Worm (Caenorhabditis elegans) whole organism, late embryonic: ENCODE measurements around the gene frpr-21.

Experiments used
- C08G9.2 ChIP-seq: sonication (generic microtip); optimal IDR thresholded peaks from 2 replicates; lab custom pipeline; 2016; ENCODE audit warnings: mild to moderate bottlenecking, missing genetic modification characterization, moderate library complexity, missing compliant biosample characterization
- C38D4.7 ChIP-seq: fragments of 200-800 bp; sonication (Bioruptor generic); optimal IDR thresholded peaks from 2 replicates; lab custom pipeline; 2018; ENCODE audit warnings: mild to moderate bottlenecking, missing genetic modification characterization, moderate library complexity, missing compliant biosample characterization
- K02D7.2 ChIP-seq: sonication (generic microtip); optimal IDR thresholded peaks from 2 replicates; lab custom pipeline; 2017; ENCODE audit warnings: mild to moderate bottlenecking, missing genetic modification characterization, missing compliant biosample characterization
- T23F11.4 ChIP-seq: fragments of 200-800 bp; sonication (Bioruptor generic); optimal IDR thresholded peaks from 2 replicates; lab custom pipeline; 2018; ENCODE audit warnings: mild to moderate bottlenecking, missing genetic modification characterization, missing compliant biosample characterization
- Y22D7AL.16 ChIP-seq: sonication (generic microtip); optimal IDR thresholded peaks from 2 replicates; lab custom pipeline; 2016; ENCODE audit warnings: missing genetic modification characterization, missing compliant biosample characterization
- ahr-1 ChIP-seq: sonication (generic microtip); optimal IDR thresholded peaks from 2 replicates; lab custom pipeline; 2016; ENCODE audit warnings: missing genetic modification characterization, missing compliant biosample characterization
- ceh-14 ChIP-seq: sonication (generic microtip); optimal IDR thresholded peaks from 2 replicates; lab custom pipeline; 2016; ENCODE audit warnings: missing genotype, missing genetic modification characterization, missing compliant biosample characterization
- ceh-19 ChIP-seq: fragments of 200-800 bp; sonication (Bioruptor generic); optimal IDR thresholded peaks from 2 replicates; lab custom pipeline; 2018; ENCODE audit warnings: mild to moderate bottlenecking, missing genetic modification characterization, missing compliant biosample characterization
- ceh-2 ChIP-seq: sonication (generic microtip); optimal IDR thresholded peaks from 2 replicates; lab custom pipeline; 2016; ENCODE audit warnings: missing genotype, missing genetic modification characterization, missing compliant biosample characterization
- ceh-24 ChIP-seq: sonication (generic microtip); optimal IDR thresholded peaks from 2 replicates; lab custom pipeline; 2016; ENCODE audit warnings: mild to moderate bottlenecking, missing genetic modification characterization, missing compliant biosample characterization
- ceh-30 ChIP-seq: fragments of 150-350 bp; optimal IDR thresholded peaks from 2 replicates; lab custom pipeline; 2014; ENCODE audit warnings: missing biosample characterization, missing genetic modification characterization
- ceh-31 ChIP-seq: sonication (generic microtip); optimal IDR thresholded peaks from 2 replicates; lab custom pipeline; 2016; ENCODE audit warnings: missing genetic modification characterization, missing compliant biosample characterization
- ceh-34 ChIP-seq: sonication (generic microtip); optimal IDR thresholded peaks from 2 replicates; lab custom pipeline; 2016; ENCODE audit warnings: mild to moderate bottlenecking, missing genetic modification characterization, missing compliant biosample characterization
- ceh-45 ChIP-seq: fragments of 200-800 bp; sonication (Bioruptor generic); IDR thresholded peaks from 2 replicates; pipeline ENCODE4 v1.3.6; 2022; ENCODE audit warnings: missing genetic modification reagents, missing genetic modification characterization, missing compliant biosample characterization
- ceh-48 ChIP-seq: sonication (generic microtip); optimal IDR thresholded peaks from 2 replicates; lab custom pipeline; 2016; ENCODE audit warnings: missing genetic modification characterization, inconsistent platforms, missing compliant biosample characterization
- ceh-6 ChIP-seq: fragments of 200-800 bp; sonication (Bioruptor generic); optimal IDR thresholded peaks from 2 replicates; lab custom pipeline; 2018; ENCODE audit warnings: mild to moderate bottlenecking, missing genetic modification characterization, missing compliant biosample characterization
- che-1 ChIP-seq: sonication (generic microtip); optimal IDR thresholded peaks from 2 replicates; lab custom pipeline; 2016; ENCODE audit warnings: mild to moderate bottlenecking, missing genetic modification characterization, missing compliant biosample characterization
- dve-1 ChIP-seq: sonication (generic microtip); optimal IDR thresholded peaks from 2 replicates; lab custom pipeline; 2017; ENCODE audit warnings: antibody characterized with exemption, mild to moderate bottlenecking, missing genetic modification characterization, missing compliant biosample characterization
- elt-4 ChIP-seq: sonication (generic microtip); optimal IDR thresholded peaks from 2 replicates; lab custom pipeline; 2016; ENCODE audit warnings: missing genetic modification characterization, missing compliant biosample characterization
- fax-1 ChIP-seq: sonication (generic microtip); optimal IDR thresholded peaks from 2 replicates; lab custom pipeline; 2016; ENCODE audit warnings: missing genotype, missing genetic modification characterization, missing compliant biosample characterization
- gmeb-2 ChIP-seq: sonication (generic microtip); optimal IDR thresholded peaks from 2 replicates; lab custom pipeline; 2016; ENCODE audit warnings: missing genetic modification characterization, inconsistent platforms, missing compliant biosample characterization
- hlh-15 ChIP-seq: sonication (generic microtip); optimal IDR thresholded peaks from 2 replicates; lab custom pipeline; 2016; ENCODE audit warnings: missing genetic modification characterization, missing compliant biosample characterization
- lim-6 ChIP-seq: sonication (generic microtip); optimal IDR thresholded peaks from 2 replicates; lab custom pipeline; 2016; ENCODE audit warnings: missing genetic modification characterization, missing compliant biosample characterization
- madf-2 ChIP-seq: sonication (generic microtip); optimal IDR thresholded peaks from 2 replicates; lab custom pipeline; 2017; ENCODE audit warnings: missing genetic modification characterization, missing compliant biosample characterization
- nfya-1 ChIP-seq: sonication (generic microtip); optimal IDR thresholded peaks from 2 replicates; lab custom pipeline; 2017; ENCODE audit warnings: missing genetic modification characterization, mild to moderate bottlenecking, missing compliant biosample characterization, antibody characterized with exemption, moderate library complexity
- nhr-232 ChIP-seq: sonication (generic microtip); optimal IDR thresholded peaks from 2 replicates; lab custom pipeline; 2016; ENCODE audit warnings: missing genetic modification characterization, missing compliant biosample characterization
- npax-4 ChIP-seq: sonication (generic microtip); optimal IDR thresholded peaks from 2 replicates; lab custom pipeline; 2016; ENCODE audit warnings: missing genetic modification characterization, missing compliant biosample characterization
- odd-2 ChIP-seq: sonication (generic microtip); optimal IDR thresholded peaks from 2 replicates; lab custom pipeline; 2017; ENCODE audit warnings: antibody characterized with exemption, mild to moderate bottlenecking, missing genetic modification characterization, missing compliant biosample characterization
- pag-3 ChIP-seq: sonication (generic microtip); optimal IDR thresholded peaks from 2 replicates; lab custom pipeline; 2016; ENCODE audit warnings: missing compliant biosample characterization, missing genetic modification characterization, borderline replicate concordance
- pat-9 ChIP-seq: fragments of 200-800 bp; sonication (Bioruptor generic); optimal IDR thresholded peaks from 2 replicates; lab custom pipeline; 2018; ENCODE audit warnings: mild to moderate bottlenecking, missing genetic modification characterization, moderate library complexity, missing compliant biosample characterization
- pax-1 ChIP-seq: fragments of 150-350 bp; optimal IDR thresholded peaks from 2 replicates; lab custom pipeline; 2014; ENCODE audit warnings: missing biosample characterization, missing genetic modification characterization
- pha-2 ChIP-seq: sonication (generic microtip); optimal IDR thresholded peaks from 2 replicates; lab custom pipeline; 2017; ENCODE audit warnings: mild to moderate bottlenecking, missing genetic modification characterization, missing compliant biosample characterization
- pros-1 ChIP-seq: fragments of 150-350 bp; optimal IDR thresholded peaks from 2 replicates; lab custom pipeline; 2014; ENCODE audit warnings: missing biosample characterization, missing genetic modification reagents, missing genetic modification characterization
- ref-2 ChIP-seq: sonication (generic microtip); optimal IDR thresholded peaks from 2 replicates; lab custom pipeline; 2016; ENCODE audit warnings: missing genetic modification characterization, missing compliant biosample characterization
- rnt-1 ChIP-seq: sonication (generic microtip); optimal IDR thresholded peaks from 2 replicates; lab custom pipeline; 2016; ENCODE audit warnings: missing genetic modification characterization, missing compliant biosample characterization
- sdc-2 ChIP-seq: sonication (generic microtip); optimal IDR thresholded peaks from 2 replicates; lab custom pipeline; 2016; ENCODE audit warnings: missing genotype, missing genetic modification characterization, missing compliant biosample characterization
- sox-2 ChIP-seq: fragments of 200-800 bp; sonication (Bioruptor generic); IDR thresholded peaks from 2 replicates; pipeline ENCODE4 v1.3.6; 2022; ENCODE audit warnings: missing genetic modification reagents, missing genetic modification characterization, missing compliant biosample characterization
- syd-9 ChIP-seq: sonication (generic microtip); optimal IDR thresholded peaks from 2 replicates; lab custom pipeline; 2016; ENCODE audit warnings: mild to moderate bottlenecking, missing genetic modification characterization, moderate library complexity, missing compliant biosample characterization
- tbx-2 ChIP-seq: sonication (generic microtip); optimal IDR thresholded peaks from 2 replicates; lab custom pipeline; 2016; ENCODE audit warnings: missing genetic modification characterization, missing compliant biosample characterization
- tbx-7 ChIP-seq: sonication (generic microtip); optimal IDR thresholded peaks from 2 replicates; lab custom pipeline; 2016; ENCODE audit warnings: missing genotype, missing genetic modification characterization, missing compliant biosample characterization
- ttx-3 ChIP-seq: sonication (generic microtip); optimal IDR thresholded peaks from 2 replicates; lab custom pipeline; 2016; ENCODE audit warnings: missing genetic modification reagents, missing genetic modification characterization, missing compliant biosample characterization
- unc-42 ChIP-seq: sonication (generic microtip); optimal IDR thresholded peaks from 2 replicates; lab custom pipeline; 2016; ENCODE audit warnings: missing genotype, missing genetic modification characterization, missing compliant biosample characterization
- unc-55 ChIP-seq: sonication (generic microtip); optimal IDR thresholded peaks from 2 replicates; lab custom pipeline; 2017; ENCODE audit warnings: missing biosample characterization, missing genetic modification reagents, missing genetic modification characterization
- zip-5 ChIP-seq: sonication (generic microtip); optimal IDR thresholded peaks from 2 replicates; lab custom pipeline; 2016; ENCODE audit warnings: missing genetic modification characterization, missing compliant biosample characterization
- ztf-16 ChIP-seq: sonication (generic microtip); optimal IDR thresholded peaks from 2 replicates; lab custom pipeline; 2017; ENCODE audit warnings: missing genetic modification characterization, missing compliant biosample characterization

Gene frpr-21

DNA sequence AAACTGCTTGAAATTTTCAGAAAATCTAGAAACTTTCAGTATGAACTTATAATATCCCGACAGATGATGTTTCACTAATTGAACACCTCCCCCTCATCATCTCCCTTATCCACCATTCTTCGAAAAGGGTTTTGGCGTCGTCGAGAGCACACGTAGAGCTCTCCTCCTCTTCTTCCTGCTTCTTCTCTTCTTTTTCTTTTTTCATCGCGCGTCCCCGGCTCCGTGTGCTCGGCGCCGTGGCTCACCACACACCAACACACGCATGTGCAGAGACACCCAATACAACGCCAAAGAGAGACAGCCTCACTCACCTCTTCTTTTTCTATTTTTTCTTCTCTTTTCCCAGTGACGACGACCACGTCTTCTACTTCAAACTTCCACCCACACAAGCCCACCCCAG is 42.3 kb downstream of the frpr-21 start:
- TF ChIP-seq ahr-1 (tag; lab: Kevin White, UChicago) (no peak), Y22D7AL.16 (tag; lab: Kevin White, UChicago) (no peak), hlh-15 (tag; lab: Kevin White, UChicago) (no peak), unc-55 (no peak), ref-2 (tag; lab: Kevin White, UChicago) (no peak)

DNA sequence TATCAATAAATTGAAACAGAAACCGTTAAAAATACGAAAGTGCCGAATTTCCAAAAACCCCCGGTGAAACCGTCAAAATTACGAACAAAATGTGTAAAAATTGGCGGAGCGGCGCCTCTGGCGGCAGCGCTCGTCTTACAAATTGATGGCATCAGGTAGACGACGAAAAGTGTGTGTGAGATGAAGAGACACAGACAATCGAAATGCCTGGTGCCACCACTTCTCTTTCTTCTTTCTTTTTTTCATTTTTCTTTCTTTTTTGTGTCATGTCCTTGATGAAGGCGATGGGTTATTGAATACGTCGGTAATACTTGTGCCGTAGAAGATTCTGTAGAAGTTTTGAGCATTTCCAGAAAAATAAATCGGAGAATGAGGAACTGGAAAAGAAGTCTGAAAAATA is 43.9 kb downstream of the frpr-21 start:
- TF ChIP-seq syd-9 (tag; lab: Kevin White, UChicago) = no peak
- TF ChIP-seq Y22D7AL.16 (tag; lab: Kevin White, UChicago) = no peak
- TF ChIP-seq C08G9.2 (tag; lab: Kevin White, UChicago) = no peak
- TF ChIP-seq ztf-16 (tag; lab: Kevin White, UChicago) = no peak
- no peak for TF ChIP-seq C38D4.7
- no peak for TF ChIP-seq madf-2
- no peak for TF ChIP-seq ceh-24 (tag; lab: Kevin White, UChicago)
- no peak for TF ChIP-seq nhr-232
- TF ChIP-seq pha-2 (tag; lab: Kevin White, UChicago) = no peak
- no peak for TF ChIP-seq ceh-45 (GFP tag; lab: Robert Waterston, UW)
- TF ChIP-seq lim-6 (tag; lab: Kevin White, UChicago) = no peak
- TF ChIP-seq tbx-7 (tag; lab: Kevin White, UChicago) = no peak
- no peak for TF ChIP-seq odd-2 (tag; lab: Kevin White, UChicago)
- TF ChIP-seq ttx-3 = no peak
- TF ChIP-seq T23F11.4 (GFP tag; lab: Kevin White, UChicago) = no peak
- no peak for TF ChIP-seq ceh-30 (tag; lab: Kevin White, UChicago)
- TF ChIP-seq pag-3 (tag; lab: Kevin White, UChicago) = no peak
- TF ChIP-seq ceh-31 = no peak

DNA sequence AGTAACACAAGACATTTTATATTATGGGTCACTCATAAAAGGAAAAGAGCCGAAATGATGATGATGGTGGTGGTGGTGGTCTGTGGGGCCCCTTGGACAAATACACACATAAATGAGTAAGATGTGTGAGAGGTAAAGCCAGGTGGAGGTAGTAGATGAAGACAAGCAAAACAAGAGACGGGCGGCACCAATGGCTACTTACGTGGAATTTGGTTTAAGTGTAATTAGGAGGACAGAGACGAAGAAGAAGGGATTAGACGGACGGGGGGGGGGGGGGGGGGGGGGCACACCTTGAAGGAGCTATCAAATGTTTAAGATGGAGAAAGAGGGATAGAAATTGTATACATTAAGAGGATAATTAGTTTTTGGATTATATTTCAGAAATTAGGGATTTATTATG is 47.1 kb downstream of the frpr-21 start:
- TF ChIP-seq ceh-31 = no peak
- TF ChIP-seq pax-1 (tag; lab: Kevin White, UChicago) = no peak
- TF ChIP-seq unc-42 (tag; lab: Kevin White, UChicago) = no peak
- no peak for TF ChIP-seq pros-1 (tag; lab: Kevin White, UChicago)
- no peak for TF ChIP-seq ceh-48 (tag; lab: Kevin White, UChicago)
- no peak for TF ChIP-seq ceh-30 (tag; lab: Kevin White, UChicago)
- no peak for TF ChIP-seq fax-1 (tag; lab: Kevin White, UChicago)
- TF ChIP-seq gmeb-2 (tag; lab: Kevin White, UChicago) = no peak
- TF ChIP-seq K02D7.2 (tag; lab: Kevin White, UChicago) = no peak
- TF ChIP-seq ceh-45 (GFP tag; lab: Robert Waterston, UW) = no peak
- TF ChIP-seq unc-55 = no peak
- TF ChIP-seq pag-3 (tag; lab: Kevin White, UChicago) = no peak
- TF ChIP-seq zip-5 (tag; lab: Kevin White, UChicago) = no peak
- no peak for TF ChIP-seq ceh-19
- no peak for TF ChIP-seq lim-6 (tag; lab: Kevin White, UChicago)
- TF ChIP-seq T23F11.4 (GFP tag; lab: Kevin White, UChicago) = no peak
- TF ChIP-seq sox-2 (GFP tag; lab: Robert Waterston, UW) = no peak
- no peak for TF ChIP-seq syd-9 (tag; lab: Kevin White, UChicago)
- TF ChIP-seq ceh-2 = no peak
- no peak for TF ChIP-seq tbx-7 (tag; lab: Kevin White, UChicago)

DNA sequence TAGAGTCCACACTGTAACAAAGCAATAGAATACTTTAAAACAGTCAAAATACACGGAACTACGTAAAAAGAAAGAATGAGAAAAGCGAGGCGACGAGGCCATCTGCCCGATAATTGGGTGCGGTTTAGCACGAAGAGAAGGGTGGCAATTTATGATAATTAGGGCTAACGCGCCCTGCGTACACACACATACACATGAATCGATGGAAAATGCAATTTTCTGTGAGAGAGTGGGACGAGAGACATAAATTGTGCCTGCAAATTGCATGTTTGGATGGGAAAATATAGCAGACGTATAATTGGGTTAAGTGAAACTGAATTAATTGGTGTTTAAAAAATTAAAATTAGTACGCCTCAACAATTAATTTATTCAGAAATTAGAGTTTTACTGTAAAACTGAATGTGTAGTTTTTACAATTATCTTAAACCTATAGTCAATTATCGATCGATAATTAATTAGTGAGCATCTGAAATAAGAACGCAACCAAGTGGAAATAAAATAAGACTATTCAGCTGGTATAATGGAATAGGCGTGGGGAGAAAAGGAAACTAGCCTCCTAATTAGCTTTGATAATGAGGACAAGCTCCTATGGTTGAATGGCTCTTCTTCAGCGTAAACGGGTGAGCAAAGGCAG is 48.2 kb downstream of the frpr-21 start:
- TF ChIP-seq ceh-31 (peak; percentile 84), rnt-1 (no peak), che-1 (tag; lab: Kevin White, UChicago) (no peak), npax-4 (tag; lab: Kevin White, UChicago) (no peak), dve-1 (tag; lab: Kevin White, UChicago) (no peak), tbx-7 (tag; lab: Kevin White, UChicago) (no peak), elt-4 (no peak), ztf-16 (tag; lab: Kevin White, UChicago) (no peak), ceh-34 (tag; lab: Kevin White, UChicago) (no peak), ceh-14 (tag; lab: Kevin White, UChicago) (peak; percentile 64), ceh-30 (tag; lab: Kevin White, UChicago) (no peak), ttx-3 (peak; percentile 66), nhr-232 (no peak), tbx-2 (tag; lab: Kevin White, UChicago) (peak; percentile 37), ceh-6 (GFP tag; lab: Kevin White, UChicago) (no peak), unc-42 (tag; lab: Kevin White, UChicago) (peak; percentile 99), K02D7.2 (tag; lab: Kevin White, UChicago) (no peak), madf-2 (no peak), syd-9 (tag; lab: Kevin White, UChicago) (no peak), nfya-1 (tag; lab: Kevin White, UChicago) (peak; percentile 20), pat-9 (tag; lab: Kevin White, UChicago) (no peak), sdc-2 (tag; lab: Kevin White, UChicago) (no peak), hlh-15 (tag; lab: Kevin White, UChicago) (no peak)
